Worm (Caenorhabditis elegans) whole organism, L3 larva: ENCODE data around the gene C48B4.9.

ENCODE experiments used
- aly-2 ChIP-seq: fragments of 150-350 bp; optimal IDR thresholded peaks from 2 replicates; lab custom pipeline; 2014; ENCODE audit warnings: missing biosample characterization, missing genetic modification characterization
- egl-27 ChIP-seq: sonication (generic microtip); optimal IDR thresholded peaks from 4 replicates; lab custom pipeline; 2017; ENCODE audit warnings: missing biosample characterization, missing genetic modification reagents, missing genetic modification characterization
- lin-39 ChIP-seq: fragments of 150-350 bp; optimal IDR thresholded peaks from 2 replicates; lab custom pipeline; 2018; ENCODE audit warnings: missing biosample characterization, missing genetic modification reagents, missing genetic modification characterization

DNA sequence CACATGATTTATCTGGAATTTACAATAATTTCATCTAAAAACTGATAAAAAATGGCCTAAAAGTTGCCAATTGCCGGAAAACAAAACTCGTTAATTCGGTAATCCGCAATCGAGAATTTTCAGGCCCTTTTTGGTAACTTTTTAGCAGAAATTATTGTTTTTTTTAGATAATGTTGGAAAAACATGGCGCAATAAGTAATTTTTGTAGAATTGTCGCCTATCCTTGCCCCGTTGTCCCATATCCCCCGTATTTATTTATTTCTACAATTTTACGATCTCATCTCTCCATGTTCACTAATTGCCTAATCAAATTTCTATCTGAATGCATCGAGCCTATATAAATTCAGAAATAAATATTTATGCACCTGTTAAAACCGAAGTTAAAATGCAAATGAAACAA lies 50.1 kb downstream of the C48B4.9 start:
- TF ChIP-seq lin-39 (tag; lab: Kevin White, UChicago) = no peak
- no peak for TF ChIP-seq aly-2 (tag; lab: Kevin White, UChicago)
- TF ChIP-seq egl-27 = no peak
